Fruit fly (Drosophila melanogaster) whole organism, prepupa: Measurements from ENCODE around the gene EMC3.
A peak's percentile ranks its signal among the peaks of the same experiment; 100 is the strongest.

Experiments used
- CG10669 ChIP-seq: fragments of 200-800 bp; sonication (Bioruptor generic); optimal IDR thresholded peaks from 3 replicates; lab custom pipeline; 2018; ENCODE audit warnings: missing biosample characterization, mild to moderate bottlenecking, missing genetic modification characterization, moderate library complexity
- CG11762 ChIP-seq: fragments of 200-800 bp; sonication (Bioruptor generic); optimal IDR thresholded peaks from 3 replicates; lab custom pipeline; 2016; ENCODE audit warnings: missing biosample characterization, missing genetic modification characterization; ENCODE audit not compliant: insufficient read depth
- CG15336 ChIP-seq: fragments of 200-800 bp; sonication (Bioruptor generic); IDR thresholded peaks from 2 replicates; pipeline ENCODE4 v1.3.6; 2022; ENCODE audit warnings: missing biosample characterization, missing genetic modification characterization
- CG1621 ChIP-seq: fragments of 200-800 bp; sonication (Bioruptor generic); optimal IDR thresholded peaks from 3 replicates; lab custom pipeline; 2018; ENCODE audit warnings: missing biosample characterization, mild to moderate bottlenecking, missing genetic modification characterization
- CG16779 ChIP-seq: fragments of 200-800 bp; sonication (Bioruptor generic); optimal IDR thresholded peaks from 3 replicates; lab custom pipeline; 2017; ENCODE audit warnings: missing biosample characterization, mild to moderate bottlenecking, missing genetic modification characterization
- CG3032 ChIP-seq: fragments of 200-800 bp; optimal IDR thresholded peaks from 2 replicates; lab custom pipeline; 2019; ENCODE audit warnings: missing biosample characterization, mild to moderate bottlenecking, missing genetic modification characterization, moderate library complexity
- CG32006 ChIP-seq: fragments of 200-800 bp; sonication (Bioruptor generic); optimal IDR thresholded peaks from 3 replicates; lab custom pipeline; 2017; ENCODE audit warnings: missing biosample characterization, mild to moderate bottlenecking, missing genetic modification characterization
- CG34406 ChIP-seq: fragments of 200-800 bp; sonication (Bioruptor generic); optimal IDR thresholded peaks from 3 replicates; lab custom pipeline; 2016; ENCODE audit warnings: missing biosample characterization, missing genetic modification characterization
- CG3919 ChIP-seq: fragments of 200-800 bp; sonication (Bioruptor generic); optimal IDR thresholded peaks from 3 replicates; lab custom pipeline; 2016; ENCODE audit warnings: missing biosample characterization, missing genetic modification characterization
- CG4318 ChIP-seq: fragments of 200-800 bp; sonication (Bioruptor generic); optimal IDR thresholded peaks from 3 replicates; lab custom pipeline; 2017; ENCODE audit warnings: missing biosample characterization, mild to moderate bottlenecking, missing genetic modification characterization
- CG6792 ChIP-seq: fragments of 200-800 bp; sonication (Bioruptor generic); optimal IDR thresholded peaks from 3 replicates; lab custom pipeline; 2016; ENCODE audit warnings: missing biosample characterization, missing genetic modification characterization
- CG6808 ChIP-seq: fragments of 200-800 bp; sonication (Bioruptor generic); optimal IDR thresholded peaks from 3 replicates; lab custom pipeline; 2017; ENCODE audit warnings: missing biosample characterization, missing genetic modification characterization, mild to moderate bottlenecking, moderate library complexity, missing genetic modification reagents
- CG7368 ChIP-seq: fragments of 200-800 bp; sonication (Bioruptor generic); optimal IDR thresholded peaks from 3 replicates; lab custom pipeline; 2016; ENCODE audit warnings: missing biosample characterization, missing genetic modification characterization
- CG8119 ChIP-seq: fragments of 200-800 bp; sonication (Bioruptor generic); IDR thresholded peaks from 3 replicates; pipeline ENCODE4 v1.3.6; 2022; ENCODE audit warnings: missing biosample characterization, missing genetic modification characterization
- CG8319 ChIP-seq: fragments of 200-800 bp; sonication (Bioruptor generic); optimal IDR thresholded peaks from 3 replicates; lab custom pipeline; 2016; ENCODE audit warnings: missing biosample characterization, missing genetic modification characterization
- CG8632 ChIP-seq: fragments of 200-800 bp; sonication (Bioruptor generic); optimal IDR thresholded peaks from 3 replicates; lab custom pipeline; 2016; ENCODE audit warnings: missing biosample characterization, missing genetic modification characterization
- CG9139 ChIP-seq: fragments of 200-800 bp; sonication (Bioruptor generic); optimal IDR thresholded peaks from 3 replicates; lab custom pipeline; 2017; ENCODE audit warnings: missing biosample characterization, mild to moderate bottlenecking, missing genetic modification characterization
- Eip75B ChIP-seq: fragments of 200-800 bp; sonication (Bioruptor generic); optimal IDR thresholded peaks from 3 replicates; lab custom pipeline; 2016; ENCODE audit warnings: missing biosample characterization, missing genetic modification characterization
- Eip78C ChIP-seq: fragments of 200-800 bp; sonication (Bioruptor generic); peaks from one replicate; lab custom pipeline; 2016; ENCODE audit warnings: missing biosample characterization, missing genetic modification characterization
- Eip93F ChIP-seq: fragments of 200-800 bp; sonication (Bioruptor generic); optimal IDR thresholded peaks from 2 replicates; lab custom pipeline; 2016; ENCODE audit warnings: missing biosample characterization, mild to moderate bottlenecking, missing genetic modification characterization
- Ets21C ChIP-seq: fragments of 200-800 bp; sonication (Bioruptor generic); optimal IDR thresholded peaks from 3 replicates; lab custom pipeline; 2016; ENCODE audit warnings: missing biosample characterization, missing genetic modification characterization
- Ets96B ChIP-seq: fragments of 200-800 bp; optimal IDR thresholded peaks from 2 replicates; lab custom pipeline; 2019; ENCODE audit warnings: missing biosample characterization, mild to moderate bottlenecking, missing genetic modification characterization, moderate library complexity
- Gug ChIP-seq: fragments of 200-800 bp; sonication (Bioruptor generic); IDR thresholded peaks from 2 replicates; pipeline ENCODE4 v1.3.6; 2022; ENCODE audit warnings: missing biosample characterization, missing genetic modification characterization
- Hr4 ChIP-seq: fragments of 200-800 bp; sonication (Bioruptor generic); optimal IDR thresholded peaks from 3 replicates; lab custom pipeline; 2016; ENCODE audit warnings: missing biosample characterization, missing genetic modification characterization
- Sox102F ChIP-seq: fragments of 200-800 bp; sonication (Bioruptor generic); optimal IDR thresholded peaks from 2 replicates; lab custom pipeline; 2016; ENCODE audit warnings: missing biosample characterization, mild to moderate bottlenecking, missing genetic modification characterization
- Sox15 ChIP-seq: fragments of 200-800 bp; sonication (Bioruptor generic); optimal IDR thresholded peaks from 3 replicates; lab custom pipeline; 2016; ENCODE audit warnings: missing biosample characterization, missing genetic modification characterization
- achi ChIP-seq: fragments of 200-800 bp; sonication (Bioruptor generic); optimal IDR thresholded peaks from 3 replicates; lab custom pipeline; 2016; ENCODE audit warnings: missing biosample characterization, missing genetic modification characterization
- acj6 ChIP-seq: fragments of 200-800 bp; sonication (Bioruptor generic); optimal IDR thresholded peaks from 3 replicates; lab custom pipeline; 2016; ENCODE audit warnings: missing biosample characterization, missing genetic modification characterization
- cyc ChIP-seq: fragments of 200-800 bp; sonication (Bioruptor generic); optimal IDR thresholded peaks from 3 replicates; lab custom pipeline; 2016; ENCODE audit warnings: missing biosample characterization, missing genetic modification characterization
- dsx ChIP-seq: fragments of 200-800 bp; optimal IDR thresholded peaks from 3 replicates; lab custom pipeline; 2019; ENCODE audit warnings: missing biosample characterization, mild to moderate bottlenecking, missing genetic modification characterization, moderate library complexity; ENCODE audit not compliant: poor library complexity, severe bottlenecking
- eg ChIP-seq: fragments of 200-800 bp; sonication (Bioruptor generic); IDR thresholded peaks from 3 replicates; pipeline ENCODE4 v1.3.6; 2022; ENCODE audit warnings: missing biosample characterization, missing genetic modification characterization
- esn ChIP-seq: fragments of 200-800 bp; sonication (Bioruptor generic); optimal IDR thresholded peaks from 2 replicates; lab custom pipeline; 2016; ENCODE audit warnings: missing biosample characterization, mild to moderate bottlenecking, missing genetic modification characterization, moderate library complexity
- fd59A ChIP-seq: fragments of 200-800 bp; sonication (Bioruptor generic); optimal IDR thresholded peaks from 2 replicates; lab custom pipeline; 2017; ENCODE audit warnings: missing biosample characterization, mild to moderate bottlenecking, missing genetic modification characterization, missing genetic modification reagents
- lz ChIP-seq: fragments of 200-800 bp; sonication (Bioruptor generic); optimal IDR thresholded peaks from 3 replicates; lab custom pipeline; 2016; ENCODE audit warnings: missing biosample characterization, missing genetic modification characterization
- net ChIP-seq: fragments of 200-800 bp; sonication (Bioruptor generic); optimal IDR thresholded peaks from 3 replicates; lab custom pipeline; 2016; ENCODE audit warnings: missing biosample characterization, missing genetic modification characterization
- pdm3 ChIP-seq: fragments of 200-800 bp; sonication (Bioruptor generic); optimal IDR thresholded peaks from 3 replicates; lab custom pipeline; 2016; ENCODE audit warnings: missing biosample characterization, missing genetic modification characterization
- svp ChIP-seq: fragments of 200-800 bp; sonication (Bioruptor generic); peaks from one replicate; lab custom pipeline; 2016; ENCODE audit warnings: missing biosample characterization, missing genetic modification characterization
- topi ChIP-seq: fragments of 200-800 bp; sonication (Bioruptor generic); optimal IDR thresholded peaks from 3 replicates; lab custom pipeline; 2016; ENCODE audit warnings: missing biosample characterization, missing genetic modification characterization
- vri ChIP-seq: fragments of 200-800 bp; sonication (Bioruptor generic); optimal IDR thresholded peaks from 3 replicates; lab custom pipeline; 2016; ENCODE audit warnings: missing biosample characterization, mild to moderate bottlenecking, missing genetic modification characterization

EMC3 gene

dm6 chr2L:10751879-10752620, 19.8 kb upstream of the EMC3 start (continued):
- TF ChIP-seq CG8319 (GFP tag; lab: Kevin White, UChicago) (no peak), CG8119 (GFP tag; lab: Robert Waterston, UW) (peak; percentile 76), CG6792 (GFP tag; lab: Kevin White, UChicago) (no peak), Sox15 (GFP tag; lab: Kevin White, UChicago) (no peak), CG3032 (tag; lab: Kevin White, UChicago) (peak; percentile 8), lz (GFP tag; lab: Kevin White, UChicago) (no peak), CG11762 (GFP tag; lab: Kevin White, UChicago) (no peak), Sox102F (GFP tag; lab: Kevin White, UChicago) (no peak), Eip75B (GFP tag; lab: Kevin White, UChicago) (no peak), CG16779 (tag; lab: Kevin White, UChicago) (no peak), CG9139 (GFP tag; lab: Kevin White, UChicago) (no peak), Ets21C (GFP tag; lab: Kevin White, UChicago) (no peak), Ets96B (no peak), CG3919 (GFP tag; lab: Kevin White, UChicago) (peak; percentile 29), CG15336 (peak; percentile 71), CG8632 (GFP tag; lab: Kevin White, UChicago) (no peak), net (GFP tag; lab: Kevin White, UChicago) (peak; percentile 29), cyc (no peak), pdm3 (peak; percentile 15), Gug (GFP tag; lab: Robert Waterston, UW) (peak; percentile 36; the same call in 1 of the 2 replicates), dsx (GFP tag; lab: Kevin White, UChicago) (no peak), CG4318 (GFP tag; lab: Kevin White, UChicago) (peak; percentile 60), svp (GFP tag; lab: Kevin White, UChicago) (peak; percentile 51), CG1621 (no peak)

- TF ChIP-seq dsx (GFP tag; lab: Kevin White, UChicago), result no peak
- TF ChIP-seq svp (GFP tag; lab: Kevin White, UChicago), result peak; percentile 1
- no peak for TF ChIP-seq CG6808 (GFP tag; lab: Kevin White, UChicago)
- TF ChIP-seq fd59A, result no peak
These were observed 18.8 kb upstream of the EMC3 start for dm6 chr2L:10750915-10751612.

dm6 chr2L:10749607-10750467, 17.6 kb upstream of the EMC3 start:
- TF ChIP-seq CG15336, result no peak
- TF ChIP-seq eg (GFP tag; lab: Robert Waterston, UW), result no peak
- TF ChIP-seq Hr4 (GFP tag; lab: Kevin White, UChicago), result no peak
- TF ChIP-seq fd59A, result no peak
- no peak for TF ChIP-seq Sox15 (GFP tag; lab: Kevin White, UChicago)
- TF ChIP-seq vri (GFP tag; lab: Kevin White, UChicago), result peak; percentile 43
- TF ChIP-seq CG34406, result no peak
- peak; percentile 62 for TF ChIP-seq svp (GFP tag; lab: Kevin White, UChicago)
- TF ChIP-seq achi (GFP tag; lab: Kevin White, UChicago), result no peak

- peak; percentile 80 for TF ChIP-seq Eip78C (GFP tag; lab: Kevin White, UChicago)
- peak; percentile 76 for TF ChIP-seq Hr4 (GFP tag; lab: Kevin White, UChicago)
- no peak for TF ChIP-seq CG8632 (GFP tag; lab: Kevin White, UChicago)
- no peak for TF ChIP-seq esn (GFP tag; lab: Kevin White, UChicago)
- TF ChIP-seq dsx (GFP tag; lab: Kevin White, UChicago), result no peak
- peak; percentile 60; the same call in 2 of the 3 replicates for TF ChIP-seq CG8119 (GFP tag; lab: Robert Waterston, UW)
- no peak for TF ChIP-seq topi (GFP tag; lab: Kevin White, UChicago)
- TF ChIP-seq lz (GFP tag; lab: Kevin White, UChicago), result peak; percentile 7
- no peak for TF ChIP-seq fd59A
- peak; percentile 66 for TF ChIP-seq svp (GFP tag; lab: Kevin White, UChicago)
- no peak for TF ChIP-seq Eip75B (GFP tag; lab: Kevin White, UChicago)
- no peak for TF ChIP-seq Ets21C (GFP tag; lab: Kevin White, UChicago)
- TF ChIP-seq eg (GFP tag; lab: Robert Waterston, UW), result peak; percentile 80
- TF ChIP-seq CG9139 (GFP tag; lab: Kevin White, UChicago), result no peak
- peak; percentile 62 for TF ChIP-seq CG32006
- no peak for TF ChIP-seq CG8319 (GFP tag; lab: Kevin White, UChicago)
- TF ChIP-seq CG16779 (tag; lab: Kevin White, UChicago), result no peak
- no peak for TF ChIP-seq CG7368 (GFP tag; lab: Kevin White, UChicago)
- peak; percentile 41 for TF ChIP-seq acj6
- no peak for TF ChIP-seq Sox15 (GFP tag; lab: Kevin White, UChicago)
- TF ChIP-seq Eip93F (GFP tag; lab: Kevin White, UChicago), result no peak
- peak; percentile 56 for TF ChIP-seq net (GFP tag; lab: Kevin White, UChicago)
- TF ChIP-seq CG10669, result no peak
These were observed 16.0 kb upstream of the EMC3 start for dm6 chr2L:10748218-10748617.
